Worm (Caenorhabditis elegans): ENCODE results near the gene mix-1.

ce11 chrII:10798429-10798893, 25.6 kb upstream of the mix-1 start, which contains the start of gene npp-19:
- TF ChIP-seq sdz-38 (tag; optimal IDR thresholded peaks at IDR 0.05) (no peak), mxl-1 (tag; optimal IDR thresholded peaks at IDR 0.05) (no peak), C06A6.2 (GFP tag; conservative IDR thresholded peaks at IDR 0.05) (no peak), attf-3 (GFP tag; conservative IDR thresholded peaks at IDR 0.05) (no peak), repo-1 (tag; optimal IDR thresholded peaks at IDR 0.05) (no peak), C17E4.6 (GFP tag; IDR thresholded peaks at IDR 0.05) (no peak), lin-54 (GFP tag; optimal IDR thresholded peaks at IDR 0.05) (peak; percentile 99), K11D2.4 (GFP tag; IDR thresholded peaks at IDR 0.05) (no peak)

Data from whole organism, young adult.